Worm (Caenorhabditis elegans): ENCODE measurements around the gene Y79H2A.12.

- TF ChIP-seq him-1 (tag; optimal IDR thresholded peaks at IDR 0.05) (no peak), dao-5 (tag; optimal IDR thresholded peaks at IDR 0.05) (no peak), W03F9.2 (tag; optimal IDR thresholded peaks at IDR 0.05) (no peak)
These were observed 13.1 kb downstream of the Y79H2A.12 start for ce11 chrIII:12015611-12016010.
